Worm (Caenorhabditis elegans) whole organism, mixed stage, embryonic: Measurements from ENCODE around the gene cyk-7.

Experiments
- lsy-2 ChIP-seq: fragments of 150-350 bp; optimal IDR thresholded peaks from 2 replicates; lab custom pipeline; 2014; ENCODE audit warnings: missing biosample characterization, missing genetic modification characterization
- mab-5 ChIP-seq: fragments of 150-350 bp; optimal IDR thresholded peaks from 2 replicates; lab custom pipeline; 2014; ENCODE audit warnings: missing biosample characterization, missing genetic modification characterization
- mep-1 ChIP-seq: fragments of 150-350 bp; optimal IDR thresholded peaks from 2 replicates; lab custom pipeline; 2017; ENCODE audit warnings: missing biosample characterization, missing genetic modification reagents, missing genetic modification characterization, inconsistent platforms
- nhr-237 ChIP-seq: fragments of 150-350 bp; optimal IDR thresholded peaks from 2 replicates; lab custom pipeline; 2014; ENCODE audit warnings: missing biosample characterization, missing genetic modification characterization
- nhr-28 ChIP-seq: fragments of 150-350 bp; optimal IDR thresholded peaks from 2 replicates; lab custom pipeline; 2014; ENCODE audit warnings: missing biosample characterization, missing genetic modification characterization
- snpc-4 ChIP-seq: fragments of 150-350 bp; optimal IDR thresholded peaks from 2 replicates; lab custom pipeline; 2014; ENCODE audit warnings: missing biosample characterization, missing genetic modification characterization
- unc-120 ChIP-seq: sonication (generic microtip); optimal IDR thresholded peaks from 2 replicates; lab custom pipeline; 2017; ENCODE audit warnings: missing genetic modification characterization, missing compliant biosample characterization; ENCODE audit not compliant: poor library complexity, severe bottlenecking

- no peak for TF ChIP-seq snpc-4 (tag; lab: Kevin White, UChicago)
- TF ChIP-seq mep-1 (tag; lab: Kevin White, UChicago), result no peak
- TF ChIP-seq nhr-28, result no peak
- TF ChIP-seq mab-5 (tag; lab: Kevin White, UChicago), result no peak
- no peak for TF ChIP-seq unc-120
- no peak for TF ChIP-seq lsy-2
- TF ChIP-seq nhr-237 (tag; lab: Kevin White, UChicago), result no peak
Measured at ce11 chrIII:7843536-7843935, 48.3 kb upstream of the cyk-7 start, which contains the start of gene ZK652.8.
